Worm (Caenorhabditis elegans) whole organism, L1 larva: Measurements from ENCODE around the gene cpna-2.

Source experiments
- C16A3.4 ChIP-seq: fragments of 150-350 bp; optimal IDR thresholded peaks from 2 replicates; lab custom pipeline; 2014; ENCODE audit warnings: missing biosample characterization, missing genetic modification characterization
- blmp-1 ChIP-seq: fragments of 150-350 bp; optimal IDR thresholded peaks from 2 replicates; lab custom pipeline; 2014; ENCODE audit warnings: missing biosample characterization, missing genetic modification characterization
- ceh-8 ChIP-seq: fragments of 200-800 bp; sonication (Bioruptor generic); optimal IDR thresholded peaks from 2 replicates; lab custom pipeline; 2018; ENCODE audit warnings: mild to moderate bottlenecking, missing genetic modification characterization, moderate library complexity, missing compliant biosample characterization
- ceh-90 ChIP-seq: sonication (generic microtip); optimal IDR thresholded peaks from 2 replicates; lab custom pipeline; 2016; ENCODE audit warnings: missing genetic modification characterization, missing compliant biosample characterization
- ces-1 ChIP-seq: fragments of 150-350 bp; optimal IDR thresholded peaks from 2 replicates; lab custom pipeline; 2014; ENCODE audit warnings: missing biosample characterization, missing genetic modification reagents, missing genetic modification characterization
- dsc-1 ChIP-seq: sonication (generic microtip); optimal IDR thresholded peaks from 2 replicates; lab custom pipeline; 2016; ENCODE audit warnings: mild to moderate bottlenecking, missing genetic modification characterization, missing compliant biosample characterization
- efl-3 ChIP-seq: fragments of 200-800 bp; sonication (Bioruptor generic); optimal IDR thresholded peaks from 2 replicates; lab custom pipeline; 2018; ENCODE audit warnings: mild to moderate bottlenecking, missing genetic modification characterization, missing compliant biosample characterization
- egl-13 ChIP-seq: sonication (generic microtip); optimal IDR thresholded peaks from 2 replicates; lab custom pipeline; 2016; ENCODE audit warnings: missing genotype, missing genetic modification reagents, missing genetic modification characterization, missing compliant biosample characterization
- hlh-17 ChIP-seq: fragments of 200-800 bp; sonication (Bioruptor generic); optimal IDR thresholded peaks from 2 replicates; lab custom pipeline; 2018; ENCODE audit warnings: missing genetic modification characterization, mild to moderate bottlenecking, missing compliant biosample characterization, moderate library complexity, borderline replicate concordance
- lin-13 ChIP-seq: fragments of 150-350 bp; optimal IDR thresholded peaks from 2 replicates; lab custom pipeline; 2014; ENCODE audit warnings: missing biosample characterization, missing genetic modification reagents, missing genetic modification characterization
- lin-14 ChIP-seq: fragments of 200-800 bp; sonication (Bioruptor generic); optimal IDR thresholded peaks from 2 replicates; lab custom pipeline; 2018; ENCODE audit warnings: mild to moderate bottlenecking, missing genetic modification characterization, moderate library complexity, missing compliant biosample characterization
- lin-39 ChIP-seq: fragments of 150-350 bp; optimal IDR thresholded peaks from 2 replicates; lab custom pipeline; 2014; ENCODE audit warnings: missing biosample characterization, missing genetic modification reagents, missing genetic modification characterization
- lir-3 ChIP-seq: sonication (generic microtip); optimal IDR thresholded peaks from 2 replicates; lab custom pipeline; 2016; ENCODE audit warnings: mild to moderate bottlenecking, missing genetic modification characterization, moderate library complexity, missing compliant biosample characterization; ENCODE audit not compliant: poor library complexity
- mdl-1 ChIP-seq, 2 experiments: fragments of 150-350 bp; optimal IDR thresholded peaks; 2 replicates each; lab custom pipeline; 2014 to 2017; ENCODE audit warnings: missing biosample characterization in 2 of 2, missing genetic modification characterization in 2 of 2, inconsistent platforms in 1 of 2
- mef-2 ChIP-seq: fragments of 150-350 bp; optimal IDR thresholded peaks from 2 replicates; lab custom pipeline; 2014; ENCODE audit warnings: missing biosample characterization, missing genetic modification characterization
- nhr-237 ChIP-seq: fragments of 150-350 bp; optimal IDR thresholded peaks from 2 replicates; lab custom pipeline; 2014; ENCODE audit warnings: missing biosample characterization, missing genetic modification characterization
- nhr-71 ChIP-seq: sonication (generic microtip); optimal IDR thresholded peaks from 2 replicates; lab custom pipeline; 2016; ENCODE audit warnings: mild to moderate bottlenecking, missing genetic modification characterization, moderate library complexity, missing compliant biosample characterization
- nhr-76 ChIP-seq: sonication (generic microtip); optimal IDR thresholded peaks from 2 replicates; lab custom pipeline; 2017; ENCODE audit warnings: missing biosample characterization, missing genetic modification characterization
- nhr-85 ChIP-seq: sonication (generic microtip); peaks from one replicate; lab custom pipeline; 2016; ENCODE audit warnings: missing genetic modification characterization, inconsistent platforms, missing compliant biosample characterization
- pqm-1 ChIP-seq: sonication (generic microtip); optimal IDR thresholded peaks from 3 replicates; lab custom pipeline; 2017; ENCODE audit warnings: missing biosample characterization, missing genetic modification characterization
- rnt-1 ChIP-seq: sonication (generic microtip); optimal IDR thresholded peaks from 2 replicates; lab custom pipeline; 2016; ENCODE audit warnings: mild to moderate bottlenecking, missing genetic modification characterization, moderate library complexity, missing compliant biosample characterization
- sup-37 ChIP-seq: fragments of 200-800 bp; sonication (Bioruptor generic); optimal IDR thresholded peaks from 2 replicates; lab custom pipeline; 2018; ENCODE audit warnings: mild to moderate bottlenecking, missing genetic modification characterization, missing compliant biosample characterization
- tlp-1 ChIP-seq: fragments of 150-350 bp; optimal IDR thresholded peaks from 2 replicates; lab custom pipeline; 2014; ENCODE audit warnings: missing biosample characterization, missing genetic modification characterization
- unc-62 ChIP-seq: fragments of 150-350 bp; optimal IDR thresholded peaks from 2 replicates; lab custom pipeline; 2014; ENCODE audit warnings: missing biosample characterization, missing genetic modification reagents, missing genetic modification characterization
- unc-86 ChIP-seq: sonication (generic microtip); optimal IDR thresholded peaks from 2 replicates; lab custom pipeline; 2016; ENCODE audit warnings: missing genetic modification characterization, missing compliant biosample characterization

cpna-2 gene

ce11 chrII:7801899-7802298, 77.2 kb downstream of the cpna-2 start:
- TF ChIP-seq ceh-90 (no peak), nhr-237 (no peak), nhr-85 (tag; lab: Kevin White, UChicago) (peak; percentile 92), sup-37 (GFP tag; lab: Kevin White, UChicago) (no peak), lir-3 (tag; lab: Kevin White, UChicago) (no peak), mef-2 (no peak), blmp-1 (tag; lab: Kevin White, UChicago) (peak; percentile 38), nhr-71 (tag; lab: Kevin White, UChicago) (no peak), rnt-1 (tag; lab: Kevin White, UChicago) (peak; percentile 42), pqm-1 (tag; lab: Kevin White, UChicago) (no peak), ces-1 (GFP tag; lab: Kevin White, UChicago) (no peak), mdl-1 (tag; optimal IDR thresholded peaks at IDR 0.05; lab: Kevin White, UChicago) (no peak), efl-3 (GFP tag; lab: Kevin White, UChicago) (peak; percentile 6), tlp-1 (tag; lab: Kevin White, UChicago) (peak; percentile 20), dsc-1 (no peak), nhr-76 (tag; lab: Kevin White, UChicago) (no peak), unc-62 (GFP tag; lab: Kevin White, UChicago) (no peak), lin-14 (peak; percentile 56), ceh-8 (no peak), unc-86 (tag; lab: Kevin White, UChicago) (no peak), hlh-17 (no peak), egl-13 (tag; lab: Kevin White, UChicago) (no peak), C16A3.4 (tag; lab: Kevin White, UChicago) (no peak), lin-13 (GFP tag; lab: Kevin White, UChicago) (no peak), lin-39 (no peak)
